Worm (Caenorhabditis elegans) whole organism, mixed stage, embryonic: ENCODE measurements around the gene scl-7.

Experiments
- cnd-1 ChIP-seq: fragments of 200-800 bp; sonication (Bioruptor generic); optimal IDR thresholded peaks from 2 replicates; lab custom pipeline; 2018; ENCODE audit warnings: mild to moderate bottlenecking, missing genetic modification characterization, missing compliant biosample characterization
- elt-3 ChIP-seq: fragments of 150-350 bp; optimal IDR thresholded peaks from 2 replicates; lab custom pipeline; 2014; ENCODE audit warnings: missing biosample characterization, missing genetic modification characterization
- lin-13 ChIP-seq: fragments of 150-350 bp; optimal IDR thresholded peaks from 2 replicates; lab custom pipeline; 2014; ENCODE audit warnings: missing biosample characterization, missing genetic modification characterization
- lsy-2 ChIP-seq: fragments of 150-350 bp; optimal IDR thresholded peaks from 2 replicates; lab custom pipeline; 2014; ENCODE audit warnings: missing biosample characterization, missing genetic modification characterization
- mab-5 ChIP-seq: fragments of 150-350 bp; optimal IDR thresholded peaks from 2 replicates; lab custom pipeline; 2014; ENCODE audit warnings: missing biosample characterization, missing genetic modification characterization
- nhr-12 ChIP-seq: fragments of 150-350 bp; optimal IDR thresholded peaks from 2 replicates; lab custom pipeline; 2014; ENCODE audit warnings: missing biosample characterization, missing genetic modification characterization
- nhr-28 ChIP-seq: fragments of 150-350 bp; optimal IDR thresholded peaks from 2 replicates; lab custom pipeline; 2014; ENCODE audit warnings: missing biosample characterization, missing genetic modification characterization
- nhr-76 ChIP-seq: sonication (generic microtip); optimal IDR thresholded peaks from 2 replicates; lab custom pipeline; 2017; ENCODE audit warnings: missing biosample characterization, missing genetic modification characterization
- sem-2 ChIP-seq: fragments of 200-800 bp; sonication (Bioruptor generic); optimal IDR thresholded peaks from 2 replicates; lab custom pipeline; 2018; ENCODE audit warnings: mild to moderate bottlenecking, missing genetic modification characterization, missing compliant biosample characterization
- unc-62 ChIP-seq: fragments of 150-350 bp; optimal IDR thresholded peaks from 2 replicates; lab custom pipeline; 2014; ENCODE audit warnings: missing biosample characterization, missing genetic modification reagents, missing genetic modification characterization
- ztf-11 ChIP-seq: fragments of 150-350 bp; optimal IDR thresholded peaks from 2 replicates; lab custom pipeline; 2014; ENCODE audit warnings: missing biosample characterization, missing genetic modification characterization

DNA sequence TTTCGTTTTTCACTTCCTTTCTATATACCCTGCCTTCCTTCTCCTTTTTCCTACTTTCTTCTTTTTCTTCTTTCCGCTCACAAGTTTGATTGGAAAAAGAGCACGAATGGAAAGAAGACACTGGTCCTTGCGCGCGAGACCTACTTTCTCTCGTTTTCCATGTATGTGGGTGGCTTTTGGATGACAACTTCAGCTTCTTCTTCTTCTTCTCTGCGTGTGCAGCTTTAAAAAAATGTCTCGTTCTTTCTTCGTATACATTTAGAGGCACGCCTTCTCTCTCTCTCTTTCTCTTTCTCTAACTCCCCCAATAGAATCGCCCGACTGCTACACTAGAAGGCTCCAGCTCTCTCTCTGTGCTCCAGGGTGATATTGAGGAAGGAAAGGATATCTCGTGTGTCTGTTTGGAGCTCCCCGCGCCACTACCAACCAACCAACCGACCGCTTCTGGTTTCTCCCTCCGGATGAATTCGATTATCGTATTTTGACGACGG lies 44.3 kb upstream of the scl-7 start:
- TF ChIP-seq nhr-28 (tag; lab: Kevin White, UChicago), result no peak
- no peak for TF ChIP-seq elt-3 (tag; lab: Kevin White, UChicago)
- TF ChIP-seq nhr-76 (tag; lab: Kevin White, UChicago), result no peak
- TF ChIP-seq lin-13 (tag; lab: Kevin White, UChicago), result no peak
- TF ChIP-seq ztf-11 (tag; lab: Kevin White, UChicago), result no peak
- no peak for TF ChIP-seq mab-5
- no peak for TF ChIP-seq sem-2 (GFP tag; lab: Kevin White, UChicago)
- no peak for TF ChIP-seq cnd-1 (tag; lab: Kevin White, UChicago)
- no peak for TF ChIP-seq unc-62 (GFP tag; lab: Kevin White, UChicago)
- TF ChIP-seq lsy-2 (tag; lab: Kevin White, UChicago), result no peak
- no peak for TF ChIP-seq nhr-12 (tag; lab: Kevin White, UChicago)
